Worm (Caenorhabditis elegans) whole organism, L2 larva: ENCODE data around the gene nlp-32.

Experiments
- C34F6.9 ChIP-seq: fragments of 150-350 bp; optimal IDR thresholded peaks from 2 replicates; lab custom pipeline; 2014; ENCODE audit warnings: missing biosample characterization, missing genetic modification characterization
- F13H6.1 ChIP-seq: sonication (generic microtip); optimal IDR thresholded peaks from 2 replicates; lab custom pipeline; 2016; ENCODE audit warnings: missing genetic modification characterization, missing compliant biosample characterization
- R02D3.7 ChIP-seq: fragments of 150-350 bp; optimal IDR thresholded peaks from 2 replicates; lab custom pipeline; 2014; ENCODE audit warnings: missing biosample characterization, missing genetic modification characterization
- Y55F3AM.14 ChIP-seq: fragments of 200-800 bp; sonication (Bioruptor generic); optimal IDR thresholded peaks from 2 replicates; lab custom pipeline; 2018; ENCODE audit warnings: mild to moderate bottlenecking, missing genetic modification characterization, missing compliant biosample characterization
- ZK546.5 ChIP-seq: sonication (generic microtip); optimal IDR thresholded peaks from 2 replicates; lab custom pipeline; 2017; ENCODE audit warnings: missing biosample characterization, missing genetic modification characterization
- aly-2 ChIP-seq: fragments of 150-350 bp; optimal IDR thresholded peaks from 2 replicates; lab custom pipeline; 2014; ENCODE audit warnings: missing biosample characterization, missing genetic modification characterization
- ama-1 ChIP-seq: fragments of 150-350 bp; optimal IDR thresholded peaks from 2 replicates; lab custom pipeline; 2018; ENCODE audit warnings: inconsistent platforms
- blmp-1 ChIP-seq: sonication (generic microtip); optimal IDR thresholded peaks from 2 replicates; lab custom pipeline; 2017; ENCODE audit warnings: missing genetic modification characterization, mild to moderate bottlenecking, missing compliant biosample characterization, antibody characterized with exemption, moderate library complexity; ENCODE audit not compliant: insufficient read depth
- ceh-16 ChIP-seq: fragments of 150-350 bp; optimal IDR thresholded peaks from 2 replicates; lab custom pipeline; 2014; ENCODE audit warnings: missing biosample characterization, missing genetic modification characterization
- crh-2 ChIP-seq: sonication (generic microtip); optimal IDR thresholded peaks from 2 replicates; lab custom pipeline; 2017; ENCODE audit warnings: missing biosample characterization, missing genetic modification characterization
- dmd-4 ChIP-seq: sonication (generic microtip); optimal IDR thresholded peaks from 2 replicates; lab custom pipeline; 2017; ENCODE audit warnings: missing biosample characterization, missing genetic modification characterization
- egl-27 ChIP-seq: sonication (generic microtip); optimal IDR thresholded peaks from 3 replicates; lab custom pipeline; 2017; ENCODE audit warnings: missing biosample characterization, missing genetic modification reagents, missing genetic modification characterization
- elt-1 ChIP-seq: fragments of 150-350 bp; optimal IDR thresholded peaks from 2 replicates; lab custom pipeline; 2014; ENCODE audit warnings: missing biosample characterization, missing genetic modification characterization
- fos-1 ChIP-seq: fragments of 150-350 bp; optimal IDR thresholded peaks from 2 replicates; lab custom pipeline; 2014; ENCODE audit warnings: missing biosample characterization, missing genetic modification characterization
- gmeb-1 ChIP-seq: fragments of 150-350 bp; optimal IDR thresholded peaks from 2 replicates; lab custom pipeline; 2014; ENCODE audit warnings: missing biosample characterization, missing genetic modification characterization
- lin-11 ChIP-seq: fragments of 150-350 bp; sonication (generic microtip); optimal IDR thresholded peaks from 2 replicates; lab custom pipeline; 2014; ENCODE audit warnings: missing biosample characterization, missing genetic modification characterization, inconsistent platforms, mixed read lengths
- lin-13 ChIP-seq: fragments of 150-350 bp; optimal IDR thresholded peaks from 2 replicates; lab custom pipeline; 2014; ENCODE audit warnings: missing biosample characterization, missing genetic modification reagents, missing genetic modification characterization
- lsy-2 ChIP-seq, 2 experiments: fragments of 150-350 bp in 1 of 2; sonication (generic microtip) in 1 of 2; optimal IDR thresholded peaks; 2 replicates each; lab custom pipeline; 2014 to 2017; ENCODE audit warnings: missing biosample characterization in 2 of 2, missing genetic modification characterization in 2 of 2
- mab-5 ChIP-seq: fragments of 150-350 bp; optimal IDR thresholded peaks from 2 replicates; lab custom pipeline; 2014; ENCODE audit warnings: missing biosample characterization, missing genetic modification characterization
- mdl-1 ChIP-seq, 2 experiments: fragments of 150-350 bp in 1 of 2; sonication (generic microtip) in 1 of 2; optimal IDR thresholded peaks; 2 replicates each; lab custom pipeline; 2017; ENCODE audit warnings: missing biosample characterization in 2 of 2, missing genetic modification characterization in 2 of 2
- nhr-10 ChIP-seq: sonication (generic microtip); optimal IDR thresholded peaks from 2 replicates; lab custom pipeline; 2017; ENCODE audit warnings: missing biosample characterization, missing genetic modification characterization
- nhr-11 ChIP-seq: fragments of 150-350 bp; optimal IDR thresholded peaks from 2 replicates; lab custom pipeline; 2014; ENCODE audit warnings: missing biosample characterization, missing genetic modification characterization
- nhr-12 ChIP-seq: fragments of 150-350 bp; optimal IDR thresholded peaks from 2 replicates; lab custom pipeline; 2014; ENCODE audit warnings: missing biosample characterization, missing genetic modification characterization
- nhr-129 ChIP-seq: fragments of 150-350 bp; optimal IDR thresholded peaks from 2 replicates; lab custom pipeline; 2014; ENCODE audit warnings: missing biosample characterization, missing genetic modification characterization
- nhr-21 ChIP-seq: fragments of 150-350 bp; optimal IDR thresholded peaks from 2 replicates; lab custom pipeline; 2014; ENCODE audit warnings: missing biosample characterization, missing genetic modification characterization
- nhr-23 ChIP-seq: fragments of 150-350 bp; optimal IDR thresholded peaks from 2 replicates; lab custom pipeline; 2014; ENCODE audit warnings: missing biosample characterization, missing genetic modification reagents, missing genetic modification characterization
- nhr-237 ChIP-seq: fragments of 150-350 bp; optimal IDR thresholded peaks from 2 replicates; lab custom pipeline; 2014; ENCODE audit warnings: missing biosample characterization, missing genetic modification characterization
- nhr-25 ChIP-seq: fragments of 150-350 bp; sonication (generic microtip); optimal IDR thresholded peaks from 3 replicates; lab custom pipeline; 2014; ENCODE audit warnings: missing biosample characterization, missing genetic modification characterization
- nhr-6 ChIP-seq: fragments of 150-350 bp; optimal IDR thresholded peaks from 2 replicates; lab custom pipeline; 2014; ENCODE audit warnings: missing biosample characterization, missing genetic modification characterization
- nhr-77 ChIP-seq: fragments of 150-350 bp; optimal IDR thresholded peaks from 2 replicates; lab custom pipeline; 2014; ENCODE audit warnings: missing biosample characterization, missing genetic modification characterization
- skn-1 ChIP-seq: sonication (generic microtip); optimal IDR thresholded peaks from 2 replicates; lab custom pipeline; 2017; ENCODE audit warnings: missing biosample characterization, missing genetic modification characterization
- sma-3 ChIP-seq: sonication (generic microtip); optimal IDR thresholded peaks from 2 replicates; lab custom pipeline; 2016; ENCODE audit warnings: missing genetic modification reagents, missing genetic modification characterization, missing compliant biosample characterization
- sma-9 ChIP-seq, 2 experiments: fragments of 150-350 bp in 1 of 2; sonication (generic microtip) in 1 of 2; optimal IDR thresholded peaks; 2 replicates each; lab custom pipeline; 2014 to 2016; ENCODE audit warnings: missing genetic modification characterization in 2 of 2, mild to moderate bottlenecking in 1 of 2, missing biosample characterization in 1 of 2, missing compliant biosample characterization in 1 of 2, missing genetic modification reagents in 1 of 2, moderate library complexity in 1 of 2
- snpc-4 ChIP-seq: fragments of 150-350 bp; optimal IDR thresholded peaks from 2 replicates; lab custom pipeline; 2014; ENCODE audit warnings: missing biosample characterization, missing genetic modification characterization
- unc-39 ChIP-seq: fragments of 150-350 bp; optimal IDR thresholded peaks from 2 replicates; lab custom pipeline; 2014; ENCODE audit warnings: missing biosample characterization, missing genetic modification characterization
- unc-55 ChIP-seq: fragments of 150-350 bp; sonication (generic microtip); optimal IDR thresholded peaks from 3 replicates; lab custom pipeline; 2014; ENCODE audit warnings: missing biosample characterization, missing genetic modification reagents, missing genetic modification characterization
- unc-62 ChIP-seq: fragments of 150-350 bp; optimal IDR thresholded peaks from 2 replicates; lab custom pipeline; 2014; ENCODE audit warnings: missing biosample characterization, missing genetic modification reagents, missing genetic modification characterization
- zag-1 ChIP-seq: fragments of 150-350 bp; optimal IDR thresholded peaks from 2 replicates; lab custom pipeline; 2014; ENCODE audit warnings: missing biosample characterization, missing genetic modification characterization
- ztf-1 ChIP-seq: fragments of 200-800 bp; sonication (Bioruptor generic); conservative IDR thresholded peaks from 2 replicates; pipeline ENCODE4 v1.3.6; 2022; ENCODE audit warnings: missing genetic modification characterization, missing compliant biosample characterization

Gene nlp-32

ce11 chrIII:509045-509444, 22.7 kb upstream of the nlp-32 start:
- TF ChIP-seq lin-13 (no peak), ceh-16 (tag; lab: Kevin White, UChicago) (no peak), blmp-1 (tag; lab: Kevin White, UChicago) (no peak), nhr-25 (tag; lab: Kevin White, UChicago) (no peak)

DNA sequence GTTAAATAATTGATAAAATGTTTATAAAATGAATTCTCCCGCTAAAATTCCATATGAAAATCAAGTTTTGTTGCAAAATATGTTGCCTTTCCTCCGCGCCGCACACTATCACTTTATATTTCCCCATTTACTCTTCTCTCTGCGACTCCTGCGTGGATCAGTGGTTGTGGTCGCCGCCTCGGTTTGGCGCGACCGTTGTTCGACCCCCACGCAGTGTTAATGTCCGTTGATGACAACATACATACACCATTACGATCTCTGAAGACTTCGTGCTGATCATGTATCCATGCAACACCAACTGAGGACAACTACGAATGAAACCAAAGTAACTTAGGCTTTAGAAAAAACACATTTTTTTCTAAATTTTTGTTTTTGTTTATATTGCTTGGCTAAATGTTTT, 16.2 kb upstream of the nlp-32 start:
- TF ChIP-seq mdl-1 (tag; optimal IDR thresholded peaks at IDR 0.05; lab: Kevin White, UChicago) = peak in 1 of 2 experiments; percentile 18
- no peak for TF ChIP-seq elt-1 (tag; lab: Kevin White, UChicago)
- peak; percentile 72 for TF ChIP-seq Y55F3AM.14
- peak; percentile 78 for TF ChIP-seq sma-3 (GFP tag; lab: Kevin White, UChicago)
- no peak for TF ChIP-seq snpc-4 (tag; lab: Kevin White, UChicago)
- no peak for TF ChIP-seq nhr-12 (tag; lab: Kevin White, UChicago)
- TF ChIP-seq F13H6.1 = peak; percentile 72
- peak; percentile 78 for TF ChIP-seq nhr-21 (tag; lab: Kevin White, UChicago)
- TF ChIP-seq dmd-4 (tag; lab: Kevin White, UChicago) = no peak
- TF ChIP-seq nhr-6 = peak; percentile 47
- TF ChIP-seq fos-1 (tag; lab: Kevin White, UChicago) = peak; percentile 85
- TF ChIP-seq mab-5 (tag; lab: Kevin White, UChicago) = peak; percentile 49
- TF ChIP-seq ztf-1 = no peak
- no peak for TF ChIP-seq R02D3.7 (tag; lab: Kevin White, UChicago)
- TF ChIP-seq C34F6.9 (tag; lab: Kevin White, UChicago) = peak; percentile 45
- peak; percentile 73 for TF ChIP-seq unc-55 (GFP tag; lab: Kevin White, UChicago)
- peak; percentile 81 for TF ChIP-seq crh-2 (tag; lab: Kevin White, UChicago)
- TF ChIP-seq lsy-2 (tag; optimal IDR thresholded peaks at IDR 0.05; lab: Kevin White, UChicago) = peak in 1 of 2 experiments; percentile 51
- peak; percentile 63 for TF ChIP-seq egl-27
- no peak for TF ChIP-seq nhr-23 (tag; lab: Kevin White, UChicago)
- no peak for TF ChIP-seq zag-1 (tag; lab: Kevin White, UChicago)
- no peak for TF ChIP-seq nhr-77 (tag; lab: Kevin White, UChicago)
- TF ChIP-seq nhr-129 = peak; percentile 84
- no peak for TF ChIP-seq lin-13
- TF ChIP-seq gmeb-1 (tag; lab: Kevin White, UChicago) = peak; percentile 67
- no peak for TF ChIP-seq ama-1 (lab: Kevin White, UChicago)
- TF ChIP-seq sma-9 (GFP tag; optimal IDR thresholded peaks at IDR 0.05; lab: Kevin White, UChicago) = no peak
- no peak for TF ChIP-seq sma-9 (tag; optimal IDR thresholded peaks at IDR 0.05; lab: Kevin White, UChicago)
- peak; percentile 23 for TF ChIP-seq nhr-11 (tag; lab: Kevin White, UChicago)
- peak; percentile 77 for TF ChIP-seq lin-11 (tag; lab: Kevin White, UChicago)
- TF ChIP-seq blmp-1 (tag; lab: Kevin White, UChicago) = no peak
- no peak for TF ChIP-seq aly-2 (tag; lab: Kevin White, UChicago)

DNA sequence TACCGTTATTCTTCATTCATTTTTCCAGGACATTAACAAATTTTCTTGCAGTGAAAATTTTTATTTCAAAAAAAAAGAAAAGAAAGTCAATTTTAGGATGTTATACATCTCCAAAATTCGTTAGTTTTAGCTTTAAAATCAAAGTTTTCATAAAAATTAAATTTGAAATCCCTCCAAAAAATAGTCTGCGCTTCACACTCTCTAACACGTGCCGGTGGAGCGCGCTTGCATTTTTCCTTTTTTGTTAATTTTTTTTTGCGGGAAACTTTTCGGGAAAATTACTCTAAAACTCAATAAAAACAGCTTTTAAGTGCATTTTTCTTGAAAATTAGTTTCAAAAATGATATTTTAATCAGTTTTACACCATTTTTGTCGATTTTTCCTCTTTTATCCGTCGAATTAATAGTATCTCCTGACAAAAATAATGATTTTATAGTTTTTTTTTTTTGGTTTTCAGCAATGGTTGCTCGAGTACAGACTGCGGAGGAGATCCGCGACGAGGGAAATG, 4.8 kb upstream of the nlp-32 start, which contains the start of gene unc-45:
TSS of gene unc-45 (plus strand) at position 458 of the 508 bp plus-strand sequence.
- TF ChIP-seq gmeb-1 (tag; lab: Kevin White, UChicago) (peak; percentile 93), lin-13 (peak; percentile 31), unc-55 (GFP tag; lab: Kevin White, UChicago) (peak; percentile 84), nhr-10 (tag; lab: Kevin White, UChicago) (no peak), nhr-25 (tag; lab: Kevin White, UChicago) (peak; percentile 5), nhr-237 (tag; lab: Kevin White, UChicago) (no peak), crh-2 (tag; lab: Kevin White, UChicago) (peak; percentile 55), C34F6.9 (tag; lab: Kevin White, UChicago) (peak; percentile 50), nhr-129 (peak; percentile 39), lsy-2 (tag; optimal IDR thresholded peaks at IDR 0.05; lab: Kevin White, UChicago) (peak; percentile 7 to 67)
- TF ChIP-seq, all 48 proteins: peak for 8

ce11 chrIII:488464-488863, 2.1 kb upstream of the nlp-32 start, which contains the start of gene F30H5.5:
Gene F30H5.5 (plus strand): TSS chrIII:488764.
- TF ChIP-seq ceh-16 (tag; lab: Kevin White, UChicago) (no peak), skn-1 (tag; lab: Kevin White, UChicago) (no peak), R02D3.7 (tag; lab: Kevin White, UChicago) (no peak), unc-62 (no peak), ZK546.5 (tag; lab: Kevin White, UChicago) (no peak), fos-1 (tag; lab: Kevin White, UChicago) (no peak), unc-39 (no peak), unc-55 (GFP tag; lab: Kevin White, UChicago) (no peak), sma-3 (GFP tag; lab: Kevin White, UChicago) (no peak), crh-2 (tag; lab: Kevin White, UChicago) (no peak), nhr-23 (tag; lab: Kevin White, UChicago) (no peak), blmp-1 (tag; lab: Kevin White, UChicago) (no peak), dmd-4 (tag; lab: Kevin White, UChicago) (no peak)
- TF ChIP-seq, all 48 proteins: peak for 0
